Fruit fly (Drosophila melanogaster): Measurements from ENCODE around the gene CG14456.

CG14456 gene

DNA sequence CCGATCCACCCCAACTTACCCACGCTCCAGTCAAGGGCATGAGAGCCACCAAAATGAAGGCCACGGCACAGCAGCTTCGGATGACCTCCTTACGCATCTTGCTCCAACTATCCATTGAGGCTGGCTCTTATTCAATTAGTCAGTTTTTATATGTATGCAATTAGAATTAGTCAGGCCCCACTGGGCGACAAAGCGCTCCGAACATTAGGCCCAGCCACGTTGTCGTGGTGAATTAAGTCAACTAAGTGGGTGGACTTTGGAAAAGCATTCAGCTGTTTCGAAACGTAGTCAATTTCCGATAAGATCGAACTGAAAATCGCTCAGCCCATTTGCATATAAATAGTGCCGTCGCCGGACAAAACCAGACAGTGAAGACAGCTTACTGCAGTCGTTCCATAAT is at the start of gene CG14456, which contains the start of gene CG14455:
TSS of gene CG14456 (plus strand) at position 236 of the 400 bp plus-strand sequence.
TSS of gene CG14455 (minus strand) at position 101 of the 400 bp plus-strand sequence.
- no peak for TF ChIP-seq Vsx2 (GFP tag; optimal IDR thresholded peaks at IDR 0.05; ENCODE audit: partially characterized antibody)
- no peak for TF ChIP-seq Hr78 (GFP tag; optimal IDR thresholded peaks at IDR 0.05)
- no peak for TF ChIP-seq Abd-B (GFP tag; optimal IDR thresholded peaks at IDR 0.05)
- no peak for TF ChIP-seq HLH106 (tag; optimal IDR thresholded peaks at IDR 0.05)
- no peak for TF ChIP-seq OdsH (GFP tag; optimal IDR thresholded peaks at IDR 0.05)
- no peak for TF ChIP-seq Dif (GFP tag; optimal IDR thresholded peaks at IDR 0.05; ENCODE audit: partially characterized antibody)
- TF ChIP-seq Rel (GFP tag; optimal IDR thresholded peaks at IDR 0.05) = no peak
- TF ChIP-seq Rel (tag; optimal IDR thresholded peaks at IDR 0.05) = no peak
- TF ChIP-seq dl (GFP tag; optimal IDR thresholded peaks at IDR 0.05; ENCODE audit: insufficient read depth in 1 of 2, partially characterized antibody in 2 of 2) = no peak
- no peak for TF ChIP-seq Hr83 (GFP tag; optimal IDR thresholded peaks at IDR 0.05; ENCODE audit: poor library complexity, severe bottlenecking)
- no peak for TF ChIP-seq ey (GFP tag; optimal IDR thresholded peaks at IDR 0.05)
- TF ChIP-seq Mio (GFP tag; optimal IDR thresholded peaks at IDR 0.05) = no peak
- TF ChIP-seq pan (optimal IDR thresholded peaks at IDR 0.05) = no peak
- no peak for TF ChIP-seq rgr (GFP tag; optimal IDR thresholded peaks at IDR 0.05)
- TF ChIP-seq CrebA (GFP tag; optimal IDR thresholded peaks at IDR 0.05; ENCODE audit: borderline replicate concordance) = no peak
- TF ChIP-seq GATAd (GFP tag; optimal IDR thresholded peaks at IDR 0.05) = no peak
- no peak for TF ChIP-seq woc (GFP tag; optimal IDR thresholded peaks at IDR 0.05)
- TF ChIP-seq usp (GFP tag; optimal IDR thresholded peaks at IDR 0.05) = no peak
- no peak for TF ChIP-seq fru (GFP tag; optimal IDR thresholded peaks at IDR 0.05)

DNA sequence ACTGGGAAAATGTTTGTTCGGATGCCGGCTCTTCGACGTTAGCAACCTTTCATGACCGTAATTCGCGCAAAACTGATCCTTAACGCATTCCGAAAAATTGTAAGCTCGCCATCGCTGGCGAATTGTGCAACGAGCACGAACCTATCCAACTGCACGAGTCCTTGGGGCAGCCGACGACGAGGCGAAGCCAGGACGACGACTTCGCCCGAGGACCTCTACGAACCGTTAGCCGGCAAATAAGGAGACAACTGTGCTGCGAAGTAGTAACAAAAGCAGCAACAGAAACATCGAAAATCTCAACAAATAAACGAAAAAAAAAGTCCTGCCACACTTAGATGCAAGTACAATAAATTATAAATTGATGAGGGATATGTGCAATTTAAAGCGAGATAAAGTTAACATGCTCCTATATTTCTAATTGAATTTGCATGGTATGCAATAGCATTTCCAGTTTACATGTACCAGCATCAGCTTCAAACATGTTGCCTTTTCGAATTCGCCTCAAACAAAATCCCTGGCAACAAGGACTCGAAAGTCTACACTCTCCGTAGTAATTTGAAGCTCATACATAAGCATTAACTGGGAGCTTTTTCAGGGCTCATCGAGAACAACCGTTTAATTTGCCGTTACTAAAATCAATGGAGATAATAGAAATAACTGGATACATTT is 49.0 kb upstream of the CG14456 start, which contains the start of gene CG14459:
TSS of gene CG14459 (minus strand) at position 51 of the 669 bp plus-strand sequence.
- TF ChIP-seq Mio (GFP tag; optimal IDR thresholded peaks at IDR 0.05) (no peak), GATAd (GFP tag; optimal IDR thresholded peaks at IDR 0.05) (no peak), jim (GFP tag; optimal IDR thresholded peaks at IDR 0.05) (no peak), psq (GFP tag; optimal IDR thresholded peaks at IDR 0.05) (no peak), Dif (GFP tag; optimal IDR thresholded peaks at IDR 0.05; ENCODE audit: partially characterized antibody) (no peak), Hr83 (GFP tag; optimal IDR thresholded peaks at IDR 0.05; ENCODE audit: poor library complexity, severe bottlenecking) (no peak), foxo (GFP tag; optimal IDR thresholded peaks at IDR 0.05) (no peak), dmrt93B (GFP tag; optimal IDR thresholded peaks at IDR 0.05) (no peak), tai (GFP tag; optimal IDR thresholded peaks at IDR 0.05) (no peak), rgr (GFP tag; optimal IDR thresholded peaks at IDR 0.05) (no peak), OdsH (GFP tag; optimal IDR thresholded peaks at IDR 0.05) (no peak), CG9705 (GFP tag; optimal IDR thresholded peaks at IDR 0.05) (no peak), Hnf4 (GFP tag; optimal IDR thresholded peaks at IDR 0.05) (no peak), br (GFP tag; optimal IDR thresholded peaks at IDR 0.05) (no peak), Dfd (GFP tag; optimal IDR thresholded peaks at IDR 0.05) (no peak), Sp1 (GFP tag; optimal IDR thresholded peaks at IDR 0.05) (no peak), Vsx2 (GFP tag; optimal IDR thresholded peaks at IDR 0.05; ENCODE audit: partially characterized antibody) (no peak)

DNA sequence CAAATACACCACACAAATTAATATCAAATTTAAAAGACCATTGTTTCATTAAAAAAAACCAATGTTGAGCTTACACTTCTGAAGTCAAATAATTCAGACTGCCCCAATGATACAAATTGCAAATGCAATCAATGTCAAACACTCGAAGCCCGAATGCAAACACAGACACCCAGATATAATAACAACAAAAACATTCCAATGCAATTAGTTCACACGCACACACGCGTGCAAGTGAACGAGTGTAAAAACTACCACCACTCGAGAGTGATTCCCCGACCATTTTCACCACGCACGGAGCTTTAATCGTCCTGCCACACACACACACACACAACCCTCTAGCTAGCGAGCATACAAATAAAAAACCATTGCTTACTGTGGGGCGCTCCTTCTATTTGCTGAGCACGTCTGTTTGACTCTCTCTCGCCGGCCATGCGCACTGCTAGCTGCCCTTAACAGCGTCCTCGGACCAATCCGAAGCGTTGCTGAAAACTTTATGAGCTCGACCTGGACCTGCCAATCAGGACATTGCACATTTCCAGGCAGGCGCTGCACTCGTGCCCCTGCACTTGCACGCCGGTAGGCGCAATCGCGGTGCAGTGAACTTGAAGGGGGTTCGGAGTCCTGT is 44.6 kb upstream of the CG14456 start:
- TF ChIP-seq Jra (GFP tag; optimal IDR thresholded peaks at IDR 0.05) (no peak), Rel (GFP tag; optimal IDR thresholded peaks at IDR 0.05) (no peak), Rel (tag; optimal IDR thresholded peaks at IDR 0.05) (no peak), HLH106 (tag; optimal IDR thresholded peaks at IDR 0.05) (no peak), jim (GFP tag; optimal IDR thresholded peaks at IDR 0.05) (no peak), Myc (optimal IDR thresholded peaks at IDR 0.05) (no peak), Hr78 (GFP tag; optimal IDR thresholded peaks at IDR 0.05) (no peak), Dif (GFP tag; optimal IDR thresholded peaks at IDR 0.05; ENCODE audit: partially characterized antibody) (no peak), Abd-B (GFP tag; optimal IDR thresholded peaks at IDR 0.05) (no peak), br (GFP tag; optimal IDR thresholded peaks at IDR 0.05) (no peak), lola (GFP tag; optimal IDR thresholded peaks at IDR 0.05) (no peak), h (GFP tag; optimal IDR thresholded peaks at IDR 0.05) (no peak), dl (GFP tag; optimal IDR thresholded peaks at IDR 0.05; ENCODE audit: insufficient read depth in 1 of 2, partially characterized antibody in 2 of 2) (no peak), psq (GFP tag; optimal IDR thresholded peaks at IDR 0.05) (no peak), OdsH (GFP tag; optimal IDR thresholded peaks at IDR 0.05) (no peak), Sp1 (GFP tag; optimal IDR thresholded peaks at IDR 0.05) (no peak), rgr (GFP tag; optimal IDR thresholded peaks at IDR 0.05) (no peak), Mio (GFP tag; optimal IDR thresholded peaks at IDR 0.05) (no peak), N (GFP tag; optimal IDR thresholded peaks at IDR 0.05) (no peak), sage (GFP tag; optimal IDR thresholded peaks at IDR 0.05) (no peak)

Measured in whole organism, wandering third instar larva.